Fruit fly (Drosophila melanogaster): Measurements from ENCODE around the gene Mal-B1.

Gene Mal-B1

dm6 chr2L:11813665-11814087, 33.4 kb upstream of the Mal-B1 start, which contains the start of gene CycY:
Gene CycY (minus strand): TSS chr2L:11813780.
- TF ChIP-seq CG12605 (GFP tag; IDR thresholded peaks at IDR 0.05) (no peak), Ets98B (GFP tag; IDR thresholded peaks at IDR 0.05) (no peak), CG8159 (tag; optimal IDR thresholded peaks at IDR 0.05) (peak; percentile 1)

dm6 chr2L:11816376-11816775, 30.6 kb upstream of the Mal-B1 start:
- no peak for TF ChIP-seq Snoo (tag; optimal IDR thresholded peaks at IDR 0.05)
- peak; percentile 58; the same call in 2 of the 3 replicates for TF ChIP-seq fd96Ca (GFP tag; IDR thresholded peaks at IDR 0.05)
- peak; percentile 48 for TF ChIP-seq gl (tag; optimal IDR thresholded peaks at IDR 0.05)
- TF ChIP-seq CG17806 (tag; optimal IDR thresholded peaks at IDR 0.05) = peak; percentile 23
- peak; percentile 54 for TF ChIP-seq CG34367 (tag; optimal IDR thresholded peaks at IDR 0.05)
- TF ChIP-seq Pif1A (GFP tag; optimal IDR thresholded peaks at IDR 0.05) = peak; percentile 72
- TF ChIP-seq CG4496 (GFP tag; IDR thresholded peaks at IDR 0.05) = peak; percentile 88
- TF ChIP-seq Ets98B (GFP tag; IDR thresholded peaks at IDR 0.05) = peak; percentile 43
- TF ChIP-seq CG9948 (tag; optimal IDR thresholded peaks at IDR 0.05) = no peak
- peak; percentile 62 for TF ChIP-seq CG12605 (GFP tag; IDR thresholded peaks at IDR 0.05)
- peak; percentile 43 for TF ChIP-seq CG8301 (tag; optimal IDR thresholded peaks at IDR 0.05)
- TF ChIP-seq D1 (tag; optimal IDR thresholded peaks at IDR 0.05) = no peak
- TF ChIP-seq CG32121 (GFP tag; IDR thresholded peaks at IDR 0.05) = peak; percentile 51
- peak; percentile 19 for TF ChIP-seq Pif1B (GFP tag; optimal IDR thresholded peaks at IDR 0.05)
- TF ChIP-seq rn (GFP tag; IDR thresholded peaks at IDR 0.05) = peak; percentile 40; the same call in 1 of the 2 replicates
- no peak for TF ChIP-seq CG10348 (GFP tag; IDR thresholded peaks at IDR 0.05)
- peak; percentile 30 for TF ChIP-seq CG8159 (tag; optimal IDR thresholded peaks at IDR 0.05)
- peak; percentile 30 for TF ChIP-seq CG15710 (tag; optimal IDR thresholded peaks at IDR 0.05)
- peak; percentile 61 for TF ChIP-seq CG14655 (GFP tag; optimal IDR thresholded peaks at IDR 0.05)
- TF ChIP-seq EcR (GFP tag; optimal IDR thresholded peaks at IDR 0.05) = no peak
- no peak for TF ChIP-seq CG13204 (GFP tag; optimal IDR thresholded peaks at IDR 0.05)

dm6 chr2L:11823470-11824162, 23.4 kb upstream of the Mal-B1 start:
- TF ChIP-seq rn (GFP tag; IDR thresholded peaks at IDR 0.05) (no peak), CG8301 (tag; optimal IDR thresholded peaks at IDR 0.05) (no peak), D1 (tag; optimal IDR thresholded peaks at IDR 0.05) (no peak), CG12605 (GFP tag; IDR thresholded peaks at IDR 0.05) (no peak)

- TF ChIP-seq rn (GFP tag; IDR thresholded peaks at IDR 0.05) = no peak
- TF ChIP-seq CG8159 (tag; optimal IDR thresholded peaks at IDR 0.05) = no peak
- no peak for TF ChIP-seq CG34367 (tag; optimal IDR thresholded peaks at IDR 0.05)
- TF ChIP-seq D1 (tag; optimal IDR thresholded peaks at IDR 0.05) = no peak
- TF ChIP-seq CG14655 (GFP tag; optimal IDR thresholded peaks at IDR 0.05) = no peak
- TF ChIP-seq CG8301 (tag; optimal IDR thresholded peaks at IDR 0.05) = no peak
- no peak for TF ChIP-seq Ets98B (GFP tag; IDR thresholded peaks at IDR 0.05)
These were observed 17.7 kb upstream of the Mal-B1 start, which contains the start of gene esc for dm6 chr2L:11829277-11829676. Gene esc (minus strand): TSS chr2L:11829405.

dm6 chr2L:11833786-11834185, 13.2 kb upstream of the Mal-B1 start, which contains the start of gene CG45011:
Gene CG45011 (plus strand): TSS chr2L:11834086.
- no peak for TF ChIP-seq CG32121 (GFP tag; IDR thresholded peaks at IDR 0.05)
- no peak for TF ChIP-seq CG9948 (tag; optimal IDR thresholded peaks at IDR 0.05)
- no peak for TF ChIP-seq CG13204 (GFP tag; optimal IDR thresholded peaks at IDR 0.05)
- no peak for TF ChIP-seq Snoo (tag; optimal IDR thresholded peaks at IDR 0.05)
- no peak for TF ChIP-seq D1 (tag; optimal IDR thresholded peaks at IDR 0.05)
- no peak for TF ChIP-seq CG10348 (GFP tag; IDR thresholded peaks at IDR 0.05)
- TF ChIP-seq CG8159 (tag; optimal IDR thresholded peaks at IDR 0.05) = no peak
- no peak for TF ChIP-seq Pif1A (GFP tag; optimal IDR thresholded peaks at IDR 0.05)
- no peak for TF ChIP-seq CG4496 (GFP tag; IDR thresholded peaks at IDR 0.05)
- no peak for TF ChIP-seq EcR (GFP tag; optimal IDR thresholded peaks at IDR 0.05)
- no peak for TF ChIP-seq Ets98B (GFP tag; IDR thresholded peaks at IDR 0.05)
- no peak for TF ChIP-seq rn (GFP tag; IDR thresholded peaks at IDR 0.05)

dm6 chr2L:11834308-11834707, 12.7 kb upstream of the Mal-B1 start, which contains the start of gene CG45012:
Gene CG45012 (plus strand): TSS chr2L:11834608.
- no peak for TF ChIP-seq Snoo (tag; optimal IDR thresholded peaks at IDR 0.05)
- TF ChIP-seq Ets98B (GFP tag; IDR thresholded peaks at IDR 0.05) = no peak
- TF ChIP-seq CG15710 (tag; optimal IDR thresholded peaks at IDR 0.05) = no peak
- TF ChIP-seq CG32121 (GFP tag; IDR thresholded peaks at IDR 0.05) = no peak
- no peak for TF ChIP-seq CG4496 (GFP tag; IDR thresholded peaks at IDR 0.05)

dm6 chr2L:11836943-11837342, 10.1 kb upstream of the Mal-B1 start, which contains the start of gene Sfp33A4:
Gene Sfp33A4 (plus strand): TSS chr2L:11837243.
- no peak for TF ChIP-seq gl (tag; optimal IDR thresholded peaks at IDR 0.05)
- no peak for TF ChIP-seq D1 (tag; optimal IDR thresholded peaks at IDR 0.05)
- no peak for TF ChIP-seq CG34367 (tag; optimal IDR thresholded peaks at IDR 0.05)
- TF ChIP-seq rn (GFP tag; IDR thresholded peaks at IDR 0.05) = no peak
- no peak for TF ChIP-seq CG13204 (GFP tag; optimal IDR thresholded peaks at IDR 0.05)
- TF ChIP-seq CG32121 (GFP tag; IDR thresholded peaks at IDR 0.05) = no peak
- TF ChIP-seq Pif1A (GFP tag; optimal IDR thresholded peaks at IDR 0.05) = no peak
- TF ChIP-seq CG10348 (GFP tag; IDR thresholded peaks at IDR 0.05) = no peak
- no peak for TF ChIP-seq CG8159 (tag; optimal IDR thresholded peaks at IDR 0.05)
- TF ChIP-seq CG4496 (GFP tag; IDR thresholded peaks at IDR 0.05) = no peak
- TF ChIP-seq CG8301 (tag; optimal IDR thresholded peaks at IDR 0.05) = no peak
- TF ChIP-seq EcR (GFP tag; optimal IDR thresholded peaks at IDR 0.05) = no peak
- no peak for TF ChIP-seq fd96Ca (GFP tag; IDR thresholded peaks at IDR 0.05)
- TF ChIP-seq CG17806 (tag; optimal IDR thresholded peaks at IDR 0.05) = no peak
- TF ChIP-seq Pif1B (GFP tag; optimal IDR thresholded peaks at IDR 0.05) = no peak
- no peak for TF ChIP-seq CG15710 (tag; optimal IDR thresholded peaks at IDR 0.05)
- TF ChIP-seq Ets98B (GFP tag; IDR thresholded peaks at IDR 0.05) = no peak
- TF ChIP-seq Snoo (tag; optimal IDR thresholded peaks at IDR 0.05) = no peak

Measured in whole organism, pupa.